Worm (Caenorhabditis elegans) whole organism, early embryonic: ENCODE results near the gene spp-30.

Experiments
- ama-1 ChIP-seq: fragments of 150-350 bp; optimal IDR thresholded peaks from 2 replicates; lab custom pipeline; 2014
- flt-1 ChIP-seq: fragments of 200-800 bp; sonication (Bioruptor generic); IDR thresholded peaks from 2 replicates; pipeline ENCODE4 v1.3.6; 2022; ENCODE audit warnings: missing genetic modification characterization, missing compliant biosample characterization

DNA sequence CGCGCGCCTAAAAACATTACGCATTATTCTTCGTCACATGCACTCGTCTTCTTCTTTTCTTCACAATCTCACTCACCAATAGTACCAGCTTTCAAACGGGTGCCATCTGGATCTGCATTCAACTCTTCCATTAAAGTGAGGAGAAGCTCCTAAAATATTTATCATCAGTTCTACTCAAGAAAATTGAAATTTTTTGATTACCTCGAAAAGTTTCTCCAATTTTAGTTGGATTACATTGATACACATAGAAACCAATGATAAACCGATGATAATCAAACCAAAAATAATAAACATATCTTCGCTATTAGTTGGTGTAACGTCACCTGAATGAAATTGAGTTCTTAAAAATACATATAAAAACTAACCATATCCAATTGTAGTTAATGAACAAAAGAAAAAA is 3.9 kb downstream of the spp-30 start:
- TF ChIP-seq ama-1 (lab: Kevin White, UChicago) (no peak), flt-1 (GFP tag; lab: Robert Waterston, UW) (no peak)
